Fruit fly (Drosophila melanogaster): ENCODE measurements around the gene CG6015.
A peak's percentile ranks its signal among the peaks of the same experiment; 100 is the strongest.

The CG6015 gene

dm6 chr3R:22034160-22034742 is at the start of gene CG6015, which contains the start of the genes CG45099, pit and Fadd:
Gene CG6015 (minus strand): TSS chr3R:22034286.
Gene CG45099 (minus strand): TSS chr3R:22034286.
Gene pit (plus strand): TSS chr3R:22034298.
Gene Fadd (plus strand): TSS chr3R:22034455.
- TF ChIP-seq Eip78C (GFP tag), result peak; percentile 70
- TF ChIP-seq esn (GFP tag; optimal IDR thresholded peaks at IDR 0.05), result peak; percentile 30
- TF ChIP-seq CG7368 (GFP tag; optimal IDR thresholded peaks at IDR 0.05), result no peak
- TF ChIP-seq CG8319 (GFP tag; optimal IDR thresholded peaks at IDR 0.05), result no peak

DNA sequence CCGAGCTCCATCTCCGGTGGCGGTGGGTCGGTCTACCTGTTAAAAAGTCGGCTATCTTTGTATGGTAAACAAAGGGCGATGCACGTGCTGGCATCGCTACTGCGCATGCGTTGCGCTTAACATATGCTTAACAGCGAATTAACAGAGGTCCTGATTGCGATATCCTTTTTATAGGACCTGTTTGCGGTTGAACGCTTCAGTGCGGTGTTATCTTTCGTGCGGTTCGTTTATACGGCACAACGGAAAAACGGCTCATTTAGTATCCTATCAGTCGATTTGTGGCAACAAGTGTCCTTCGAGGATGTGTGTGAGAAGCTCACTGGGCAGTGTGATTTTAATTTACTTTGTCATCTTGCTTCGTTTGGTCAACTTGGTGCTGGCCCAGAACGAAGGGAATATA is 46.1 kb upstream of the CG6015 start, which contains the start of gene CG13408:
Gene CG13408, plus strand, starts transcription at position 222 of the 400 bp plus-strand sequence.
- TF ChIP-seq CG3032 (tag; optimal IDR thresholded peaks at IDR 0.05), result no peak
- no peak for TF ChIP-seq Sox102F (GFP tag; optimal IDR thresholded peaks at IDR 0.05)
- TF ChIP-seq eg (GFP tag; IDR thresholded peaks at IDR 0.05), result no peak
- TF ChIP-seq Smox (GFP tag; optimal IDR thresholded peaks at IDR 0.05), result no peak
- no peak for TF ChIP-seq CG11294 (GFP tag; IDR thresholded peaks at IDR 0.05)
- TF ChIP-seq CG31627 (GFP tag; optimal IDR thresholded peaks at IDR 0.05), result no peak
- TF ChIP-seq CG1621 (tag; optimal IDR thresholded peaks at IDR 0.05), result no peak
- no peak for TF ChIP-seq CG11902 (GFP tag; optimal IDR thresholded peaks at IDR 0.05)
- no peak for TF ChIP-seq CG6163 (GFP tag; IDR thresholded peaks at IDR 0.05)
- TF ChIP-seq topi (GFP tag; optimal IDR thresholded peaks at IDR 0.05), result no peak
- TF ChIP-seq salr (GFP tag; optimal IDR thresholded peaks at IDR 0.05), result no peak
- TF ChIP-seq CG7368 (GFP tag; optimal IDR thresholded peaks at IDR 0.05), result no peak

DNA sequence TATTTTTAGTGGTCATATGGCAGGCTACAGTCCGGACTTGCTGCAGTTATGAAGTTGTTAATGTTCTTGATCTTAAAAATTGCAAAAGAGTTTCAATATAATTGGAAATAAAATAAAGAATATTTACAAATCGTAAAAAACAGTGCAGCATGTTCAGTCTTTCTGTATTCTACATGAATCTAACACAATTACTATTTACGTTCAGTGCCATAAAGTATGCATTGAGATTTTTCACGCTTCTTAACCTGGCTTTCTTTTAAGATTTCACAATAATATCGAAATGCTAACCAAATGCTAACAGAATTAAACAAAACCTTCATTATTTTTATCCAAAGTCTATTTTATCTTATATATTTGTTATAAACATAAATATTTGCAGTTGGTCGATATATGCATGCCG is 38.5 kb upstream of the CG6015 start:
- peak; percentile 36 for TF ChIP-seq Eip78C (GFP tag)
- no peak for TF ChIP-seq topi (GFP tag; optimal IDR thresholded peaks at IDR 0.05)
- no peak for TF ChIP-seq CG6163 (GFP tag; IDR thresholded peaks at IDR 0.05)

DNA sequence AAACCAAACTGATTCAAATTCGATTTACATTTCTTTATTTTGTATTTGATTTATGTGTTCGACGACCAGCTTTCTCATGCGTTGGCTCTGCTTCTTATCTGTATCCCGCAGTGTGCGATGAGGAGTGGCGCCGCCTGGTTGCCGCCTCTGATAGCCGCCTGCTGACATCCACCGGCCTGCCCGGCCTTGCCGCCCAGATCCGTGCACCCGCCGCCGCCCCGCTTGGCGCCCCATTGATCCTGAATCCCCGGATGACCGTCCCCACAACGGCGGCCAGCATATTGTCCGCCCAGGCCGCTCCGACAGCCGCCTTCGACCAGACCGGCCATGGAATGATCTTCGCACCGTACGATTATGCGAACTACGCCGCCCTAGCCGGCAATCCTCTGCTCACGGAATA is 37.5 kb upstream of the CG6015 start:
- TF ChIP-seq topi (GFP tag; optimal IDR thresholded peaks at IDR 0.05) (no peak), CG1621 (tag; optimal IDR thresholded peaks at IDR 0.05) (no peak), Sox14 (GFP tag; optimal IDR thresholded peaks at IDR 0.05) (no peak), CG6276 (GFP tag; optimal IDR thresholded peaks at IDR 0.05) (no peak), Eip78C (GFP tag) (no peak), CG11762 (GFP tag; optimal IDR thresholded peaks at IDR 0.05; ENCODE audit: insufficient read depth) (no peak), Hr38 (GFP tag; optimal IDR thresholded peaks at IDR 0.05) (no peak), Blimp-1 (GFP tag; optimal IDR thresholded peaks at IDR 0.05) (no peak), CG8632 (GFP tag; optimal IDR thresholded peaks at IDR 0.05) (no peak), CG6854 (GFP tag; optimal IDR thresholded peaks at IDR 0.05) (no peak), CG31627 (GFP tag; optimal IDR thresholded peaks at IDR 0.05) (no peak), CG7368 (GFP tag; optimal IDR thresholded peaks at IDR 0.05) (no peak), CG8319 (GFP tag; optimal IDR thresholded peaks at IDR 0.05) (no peak), Gug (GFP tag; IDR thresholded peaks at IDR 0.05) (no peak)

DNA sequence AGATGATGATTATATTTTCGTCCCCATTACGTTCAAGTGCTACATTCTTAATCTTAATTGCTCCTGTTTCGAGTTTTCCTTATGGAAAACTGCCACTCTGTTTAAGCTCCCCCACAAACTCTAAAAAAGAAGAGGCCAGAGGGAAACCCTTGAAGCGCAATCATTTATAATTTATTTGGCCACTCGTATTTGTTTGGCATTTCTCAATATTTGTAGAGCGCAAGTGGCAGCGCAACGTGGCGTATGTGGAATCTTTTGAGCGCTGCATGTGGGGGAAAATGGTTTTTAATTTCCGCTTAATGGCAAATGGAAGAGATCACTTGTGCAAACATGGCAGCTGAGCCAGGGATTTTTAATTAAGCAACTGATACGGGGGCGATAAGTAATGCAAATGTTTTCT is 33.1 kb upstream of the CG6015 start:
- no peak for TF ChIP-seq cyc (GFP tag; optimal IDR thresholded peaks at IDR 0.05)
- TF ChIP-seq Blimp-1 (GFP tag; optimal IDR thresholded peaks at IDR 0.05), result no peak
- no peak for TF ChIP-seq CG6163 (GFP tag; IDR thresholded peaks at IDR 0.05)
- no peak for TF ChIP-seq ss (GFP tag; optimal IDR thresholded peaks at IDR 0.05)
- TF ChIP-seq fkh (GFP tag; optimal IDR thresholded peaks at IDR 0.05), result peak; percentile 16
- TF ChIP-seq esn (GFP tag; optimal IDR thresholded peaks at IDR 0.05), result peak; percentile 1
- TF ChIP-seq lz (GFP tag; optimal IDR thresholded peaks at IDR 0.05), result no peak
- no peak for TF ChIP-seq CG8119 (GFP tag; IDR thresholded peaks at IDR 0.05)
- no peak for TF ChIP-seq acj6 (GFP tag; optimal IDR thresholded peaks at IDR 0.05)
- TF ChIP-seq CG10669 (GFP tag; optimal IDR thresholded peaks at IDR 0.05), result no peak
- TF ChIP-seq spab (GFP tag; optimal IDR thresholded peaks at IDR 0.05), result no peak
- no peak for TF ChIP-seq dsx (GFP tag; optimal IDR thresholded peaks at IDR 0.05; ENCODE audit: poor library complexity, severe bottlenecking)
- no peak for TF ChIP-seq CG32006 (GFP tag; optimal IDR thresholded peaks at IDR 0.05)
- TF ChIP-seq Eip93F (GFP tag; optimal IDR thresholded peaks at IDR 0.05), result no peak
- TF ChIP-seq achi (GFP tag; optimal IDR thresholded peaks at IDR 0.05), result no peak
- TF ChIP-seq CG1621 (tag; optimal IDR thresholded peaks at IDR 0.05), result no peak
- TF ChIP-seq svp (GFP tag), result peak; percentile 51
- no peak for TF ChIP-seq topi (GFP tag; optimal IDR thresholded peaks at IDR 0.05)
- no peak for TF ChIP-seq CG6792 (GFP tag; optimal IDR thresholded peaks at IDR 0.05)
- TF ChIP-seq net (GFP tag; optimal IDR thresholded peaks at IDR 0.05), result no peak
- no peak for TF ChIP-seq pdm3 (GFP tag; optimal IDR thresholded peaks at IDR 0.05)
- TF ChIP-seq CG6808 (GFP tag; optimal IDR thresholded peaks at IDR 0.05), result no peak
- no peak for TF ChIP-seq CG4318 (GFP tag; optimal IDR thresholded peaks at IDR 0.05)

All from whole organism, prepupa.